Worm (Caenorhabditis elegans) whole organism, L4 larva: ENCODE results near the gene srab-13.

Experiments
- D1046.2 ChIP-seq: fragments of 200-800 bp; sonication (Bioruptor generic); IDR thresholded peaks from 2 replicates; pipeline ENCODE4 v1.3.6; 2022; ENCODE audit warnings: missing genetic modification characterization, missing compliant biosample characterization
- F44E2.7 ChIP-seq: fragments of 200-800 bp; sonication (Bioruptor generic); IDR thresholded peaks from 2 replicates; pipeline ENCODE4 v2.1.2; 2022; ENCODE audit warnings: missing genetic modification characterization, missing compliant biosample characterization
- T26A8.4 ChIP-seq: fragments of 200-800 bp; sonication (Bioruptor generic); IDR thresholded peaks from 2 replicates; pipeline ENCODE4 v1.3.6; 2022; ENCODE audit warnings: missing genetic modification characterization, missing compliant biosample characterization
- Y105C5A.15 ChIP-seq: fragments of 200-800 bp; sonication (Bioruptor generic); IDR thresholded peaks from 2 replicates; pipeline ENCODE4 v1.3.6; 2022; ENCODE audit warnings: missing genetic modification characterization, missing compliant biosample characterization
- aha-1 ChIP-seq: fragments of 150-350 bp; peaks from one replicate; lab custom pipeline; 2014; ENCODE audit warnings: missing biosample characterization, missing genetic modification characterization
- arid-1 ChIP-seq: fragments of 200-800 bp; sonication (Bioruptor generic); conservative IDR thresholded peaks from 2 replicates; pipeline ENCODE4 v1.3.6; 2022; ENCODE audit warnings: missing genetic modification reagents, missing genetic modification characterization, missing compliant biosample characterization
- ceh-28 ChIP-seq: fragments of 150-350 bp; optimal IDR thresholded peaks from 2 replicates; lab custom pipeline; 2014; ENCODE audit warnings: missing biosample characterization, missing genetic modification reagents, missing genetic modification characterization
- ceh-44 ChIP-seq: fragments of 200-800 bp; sonication (Bioruptor generic); IDR thresholded peaks from 2 replicates; pipeline ENCODE4 v1.3.6; 2022; ENCODE audit warnings: missing genetic modification reagents, missing genetic modification characterization, missing compliant biosample characterization
- ceh-62 ChIP-seq: sonication (generic microtip); optimal IDR thresholded peaks from 2 replicates; lab custom pipeline; 2017; ENCODE audit warnings: missing biosample characterization, missing genetic modification characterization
- daf-19 ChIP-seq: fragments of 200-800 bp; sonication (Bioruptor generic); conservative IDR thresholded peaks from 2 replicates; pipeline ENCODE4 v1.3.6; 2022; ENCODE audit warnings: missing genetic modification characterization, missing compliant biosample characterization
- dmd-6 ChIP-seq: fragments of 200-800 bp; sonication (Bioruptor generic); IDR thresholded peaks from 2 replicates; pipeline ENCODE4 v1.3.6; 2022; ENCODE audit warnings: missing genetic modification reagents, missing genetic modification characterization, missing compliant biosample characterization
- dve-1 ChIP-seq: sonication (generic microtip); optimal IDR thresholded peaks from 2 replicates; lab custom pipeline; 2017; ENCODE audit warnings: antibody characterized with exemption, mild to moderate bottlenecking, missing genetic modification characterization, missing compliant biosample characterization; ENCODE audit not compliant: insufficient read depth
- egl-27 ChIP-seq: sonication (generic microtip); optimal IDR thresholded peaks from 3 replicates; lab custom pipeline; 2017; ENCODE audit warnings: missing biosample characterization, missing genetic modification reagents, missing genetic modification characterization
- fkh-10 ChIP-seq: fragments of 150-350 bp; optimal IDR thresholded peaks from 2 replicates; lab custom pipeline; 2014; ENCODE audit warnings: missing biosample characterization, missing genetic modification reagents, missing genetic modification characterization
- fos-1 ChIP-seq: fragments of 150-350 bp; optimal IDR thresholded peaks from 2 replicates; lab custom pipeline; 2014; ENCODE audit warnings: missing biosample characterization, missing genetic modification characterization
- hif-1 ChIP-seq, 2 experiments: sonication (generic microtip); optimal IDR thresholded peaks; 2 replicates each; lab custom pipeline; 2016 to 2017; ENCODE audit warnings: missing compliant biosample characterization in 2 of 2, missing genetic modification characterization in 2 of 2, missing genetic modification reagents in 2 of 2, missing genotype in 2 of 2, mild to moderate bottlenecking in 1 of 2
- hmg-1.1 ChIP-seq: fragments of 200-800 bp; sonication (Bioruptor generic); IDR thresholded peaks from 2 replicates; pipeline ENCODE4 v1.3.6; 2022; ENCODE audit warnings: missing genetic modification reagents, missing genetic modification characterization, missing compliant biosample characterization
- lim-7 ChIP-seq: fragments of 200-800 bp; sonication (Bioruptor generic); IDR thresholded peaks from 2 replicates; pipeline ENCODE4 v1.3.6; 2022; ENCODE audit warnings: missing genetic modification characterization, missing compliant biosample characterization
- lin-29 ChIP-seq: fragments of 200-800 bp; sonication (Bioruptor generic); IDR thresholded peaks from 2 replicates; pipeline ENCODE4 v1.3.6; 2022; ENCODE audit warnings: missing genetic modification reagents, missing genetic modification characterization, missing compliant biosample characterization
- lin-39 ChIP-seq: fragments of 150-350 bp; optimal IDR thresholded peaks from 2 replicates; lab custom pipeline; 2014; ENCODE audit warnings: missing biosample characterization, missing genetic modification reagents, missing genetic modification characterization
- madf-5 ChIP-seq, 2 experiments: fragments of 200-800 bp; sonication (Bioruptor generic); IDR thresholded peaks; 2 replicates each; pipeline ENCODE4 v1.3.6; 2022; ENCODE audit warnings: missing compliant biosample characterization in 2 of 2, missing genetic modification characterization in 2 of 2
- mdt-29 ChIP-seq: fragments of 200-800 bp; sonication (Bioruptor generic); IDR thresholded peaks from 2 replicates; pipeline ENCODE4 v1.3.6; 2022; ENCODE audit warnings: missing genetic modification reagents, missing genetic modification characterization, missing compliant biosample characterization
- mxl-2 ChIP-seq: fragments of 200-800 bp; sonication (Bioruptor generic); conservative IDR thresholded peaks from 2 replicates; pipeline ENCODE4 v1.3.6; 2022; ENCODE audit warnings: missing genetic modification reagents, missing genetic modification characterization, missing compliant biosample characterization
- nhr-102 ChIP-seq: sonication (generic microtip); optimal IDR thresholded peaks from 2 replicates; lab custom pipeline; 2016; ENCODE audit warnings: mild to moderate bottlenecking, missing genetic modification characterization, moderate library complexity, missing compliant biosample characterization
- nhr-11 ChIP-seq: fragments of 150-350 bp; optimal IDR thresholded peaks from 2 replicates; lab custom pipeline; 2014; ENCODE audit warnings: missing biosample characterization, missing genetic modification characterization
- nhr-28 ChIP-seq: fragments of 150-350 bp; optimal IDR thresholded peaks from 2 replicates; lab custom pipeline; 2014; ENCODE audit warnings: missing biosample characterization, missing genetic modification characterization
- nhr-6 ChIP-seq: fragments of 150-350 bp; optimal IDR thresholded peaks from 2 replicates; lab custom pipeline; 2014; ENCODE audit warnings: missing biosample characterization, missing genetic modification characterization
- nhr-77 ChIP-seq: fragments of 150-350 bp; optimal IDR thresholded peaks from 2 replicates; lab custom pipeline; 2014; ENCODE audit warnings: missing biosample characterization, missing genetic modification characterization
- pha-4 ChIP-seq, 2 experiments: fragments of 150-350 bp in 1 of 2; fragments of 200-800 bp in 1 of 2; sonication (Bioruptor generic) in 1 of 2; IDR thresholded peaks in 1 of 2; optimal IDR thresholded peaks in 1 of 2; 2 replicates each; pipeline versions ENCODE4 v1.3.6 to Lab custom; 2014 to 2022; ENCODE audit warnings: missing genetic modification characterization in 2 of 2, missing genetic modification reagents in 2 of 2, missing biosample characterization in 1 of 2, missing compliant biosample characterization in 1 of 2
- php-3 ChIP-seq: fragments of 200-800 bp; sonication (Bioruptor generic); IDR thresholded peaks from 2 replicates; pipeline ENCODE4 v1.3.6; 2022; ENCODE audit warnings: missing genetic modification reagents, missing genetic modification characterization, missing compliant biosample characterization
- pqm-1 ChIP-seq: sonication (generic microtip); optimal IDR thresholded peaks from 2 replicates; lab custom pipeline; 2017; ENCODE audit warnings: missing biosample characterization, missing genetic modification characterization
- set-16 ChIP-seq: fragments of 200-800 bp; sonication (Bioruptor generic); IDR thresholded peaks from 2 replicates; pipeline ENCODE4 v1.3.6; 2022; ENCODE audit warnings: missing genetic modification reagents, missing genetic modification characterization, missing compliant biosample characterization
- tra-1 ChIP-seq: fragments of 200-800 bp; sonication (Bioruptor generic); IDR thresholded peaks from 2 replicates; pipeline ENCODE4 v1.3.6; 2022; ENCODE audit warnings: missing genetic modification reagents, missing genetic modification characterization, missing compliant biosample characterization
- unc-62 ChIP-seq, 3 experiments: fragments of 150-350 bp in 1 of 3; sonication (generic microtip); optimal IDR thresholded peaks in 2 of 3; peaks in 1 of 3; 1 replicate in 1 of 3; 2 replicates in 2 of 3; lab custom pipeline; 2014 to 2017; ENCODE audit warnings: missing biosample characterization in 3 of 3, missing genetic modification characterization in 3 of 3, missing genetic modification reagents in 3 of 3, missing genotype in 1 of 3
- vab-7 ChIP-seq: fragments of 200-800 bp; sonication (Bioruptor generic); IDR thresholded peaks from 2 replicates; pipeline ENCODE4 v1.3.6; 2022; ENCODE audit warnings: missing genetic modification reagents, missing genetic modification characterization, missing compliant biosample characterization
- zag-1 ChIP-seq: fragments of 150-350 bp; optimal IDR thresholded peaks from 2 replicates; lab custom pipeline; 2014; ENCODE audit warnings: missing biosample characterization, missing genetic modification characterization
- zfp-3 ChIP-seq: fragments of 200-800 bp; sonication (Bioruptor generic); conservative IDR thresholded peaks from 2 replicates; pipeline ENCODE4 v1.3.6; 2022; ENCODE audit warnings: missing genetic modification reagents, missing genetic modification characterization, missing compliant biosample characterization

srab-13 gene

ce11 chrV:2051507-2051906 lies 23.8 kb upstream of the srab-13 start, which contains the start of gene Y40B10A.11:
Gene Y40B10A.11, minus strand, starts transcription at chrV:2051607.
- no peak for TF ChIP-seq tra-1 (GFP tag; lab: Robert Waterston, UW)
- no peak for TF ChIP-seq nhr-102 (tag; lab: Kevin White, UChicago)
- no peak for TF ChIP-seq dmd-6 (GFP tag; lab: Robert Waterston, UW)
- no peak for TF ChIP-seq zag-1 (tag; lab: Kevin White, UChicago)
- TF ChIP-seq hmg-1.1 (GFP tag; lab: Robert Waterston, UW): no peak
- no peak for TF ChIP-seq vab-7
- TF ChIP-seq zfp-3 (GFP tag; lab: Robert Waterston, UW): no peak
- no peak for TF ChIP-seq arid-1 (GFP tag; lab: Robert Waterston, UW)
- no peak for TF ChIP-seq daf-19 (GFP tag; lab: Robert Waterston, UW)
- TF ChIP-seq ceh-28 (tag; lab: Kevin White, UChicago): no peak
- TF ChIP-seq lin-39 (tag; lab: Kevin White, UChicago): no peak
- no peak for TF ChIP-seq egl-27
- no peak for TF ChIP-seq lin-29 (GFP tag; lab: Robert Waterston, UW)

- TF ChIP-seq nhr-102 (tag; lab: Kevin White, UChicago): no peak
- TF ChIP-seq ceh-62: no peak
- 0 out of 2 replicates have a peak, but pooled peaks have one; percentile 19 for TF ChIP-seq mxl-2
- TF ChIP-seq nhr-11 (tag; lab: Kevin White, UChicago): no peak
- TF ChIP-seq dmd-6 (GFP tag; lab: Robert Waterston, UW): no peak
- TF ChIP-seq ceh-44 (GFP tag; lab: Robert Waterston, UW): no peak
- no peak for TF ChIP-seq T26A8.4 (GFP tag; lab: Robert Waterston, UW)
- no peak for TF ChIP-seq lim-7 (GFP tag; lab: Robert Waterston, UW)
- peak; percentile 98 for TF ChIP-seq set-16
- 0 out of 2 replicates have a peak, but pooled peaks have one; percentile 29 for TF ChIP-seq Y105C5A.15
- no peak for TF ChIP-seq D1046.2 (GFP tag; lab: Robert Waterston, UW)
- TF ChIP-seq nhr-6: no peak
- TF ChIP-seq pqm-1 (tag; lab: Kevin White, UChicago): no peak
- no peak for TF ChIP-seq php-3 (GFP tag; lab: Robert Waterston, UW)
- TF ChIP-seq dve-1 (tag; lab: Kevin White, UChicago): no peak
- peak; percentile 62; the same call in 1 of the 2 replicates for TF ChIP-seq pha-4 (GFP tag; IDR thresholded peaks at IDR 0.05; lab: Robert Waterston, UW)
- TF ChIP-seq pha-4 (tag; optimal IDR thresholded peaks at IDR 0.05; lab: Kevin White, UChicago): no peak
Measured at ce11 chrV:2050790-2051189, 23.1 kb upstream of the srab-13 start.

ce11 chrV:2050136-2050535 lies 22.4 kb upstream of the srab-13 start, which contains the start of gene comt-4:
Gene comt-4, minus strand, starts transcription at chrV:2050185.
- peak in 1 of 2 experiments; percentile 42 for TF ChIP-seq unc-62 (GFP tag; optimal IDR thresholded peaks at IDR 0.05 in 1 of 2; lab: Kevin White, UChicago)
- TF ChIP-seq unc-62 (tag; optimal IDR thresholded peaks at IDR 0.05; lab: Kevin White, UChicago): no peak
- no peak for TF ChIP-seq egl-27
- TF ChIP-seq mdt-29 (GFP tag; lab: Robert Waterston, UW): no peak
- peak; percentile 10 for TF ChIP-seq nhr-77 (tag; lab: Kevin White, UChicago)
- TF ChIP-seq nhr-28: peak; percentile 75
- TF ChIP-seq hif-1 (tag; optimal IDR thresholded peaks at IDR 0.05; lab: Kevin White, UChicago): peak in 1 of 2 experiments; percentile 85
- peak; percentile 63 for TF ChIP-seq dmd-6 (GFP tag; lab: Robert Waterston, UW)

- TF ChIP-seq fkh-10 (GFP tag; lab: Kevin White, UChicago) (no peak), aha-1 (tag; lab: Kevin White, UChicago) (no peak), fos-1 (no peak), madf-5 (GFP tag; IDR thresholded peaks at IDR 0.05; lab: Robert Waterston, UW) (no peak), F44E2.7 (no peak), arid-1 (GFP tag; lab: Robert Waterston, UW) (no peak)
Measured at ce11 chrV:2045956-2046355, 18.3 kb upstream of the srab-13 start, which contains the start of gene Y40B10A.5. Gene Y40B10A.5, minus strand, starts transcription at chrV:2046056.
